Worm (Caenorhabditis elegans): ENCODE measurements around the gene R13H4.6.

DNA sequence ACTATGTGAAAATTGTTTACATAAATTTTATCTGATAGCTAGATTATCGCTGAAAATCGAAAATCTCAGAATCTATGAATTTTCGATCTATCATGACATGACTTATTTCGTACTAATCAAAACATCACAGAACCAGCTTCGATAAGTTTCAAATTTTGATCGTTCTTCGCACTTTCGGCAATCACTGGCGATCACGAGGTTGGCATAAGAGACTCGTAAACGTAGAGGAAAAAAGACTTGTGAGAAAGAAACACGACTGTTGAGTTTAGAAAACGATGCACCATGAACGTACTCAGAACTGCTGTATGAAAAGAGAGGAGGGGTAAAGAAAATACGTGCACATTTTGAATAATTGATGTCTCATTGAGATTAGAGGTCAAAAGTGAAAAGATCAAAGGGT lies 38.9 kb upstream of the R13H4.6 start:
- TF ChIP-seq sox-4 (tag; optimal IDR thresholded peaks at IDR 0.05) (no peak), fkh-10 (GFP tag; optimal IDR thresholded peaks at IDR 0.05) (no peak), fkh-6 (tag; optimal IDR thresholded peaks at IDR 0.05) (no peak), pqm-1 (tag; optimal IDR thresholded peaks at IDR 0.05) (no peak), tbx-7 (tag; optimal IDR thresholded peaks at IDR 0.05) (no peak), rnt-1 (tag; optimal IDR thresholded peaks at IDR 0.05) (no peak), ceh-19 (GFP tag; optimal IDR thresholded peaks at IDR 0.05) (no peak), F13H6.1 (tag; optimal IDR thresholded peaks at IDR 0.05) (no peak), ref-2 (tag; optimal IDR thresholded peaks at IDR 0.05) (no peak), ama-1 (optimal IDR thresholded peaks at IDR 0.05) (no peak), che-1 (tag; optimal IDR thresholded peaks at IDR 0.05) (no peak), tbx-2 (tag; optimal IDR thresholded peaks at IDR 0.05) (no peak), K02D7.2 (tag; optimal IDR thresholded peaks at IDR 0.05) (no peak), hlh-8 (tag; optimal IDR thresholded peaks at IDR 0.05) (no peak)

All from whole organism, late embryonic.